Fruit fly (Drosophila melanogaster) whole organism, embryonic: ENCODE results near the gene CG9044.

ENCODE experiments used
- Aef1 ChIP-seq: fragments of 200-800 bp; sonication (Bioruptor generic); IDR thresholded peaks from 3 replicates; pipeline ENCODE4 v1.3.6; 2022; ENCODE audit warnings: missing biosample characterization, missing genetic modification characterization
- CG10147 ChIP-seq: fragments of 200-800 bp; sonication (Bioruptor generic); optimal IDR thresholded peaks from 2 replicates; lab custom pipeline; 2019; ENCODE audit warnings: missing biosample characterization, mild to moderate bottlenecking, missing genetic modification characterization, moderate library complexity
- CG12155 ChIP-seq: fragments of 200-800 bp; sonication (Bioruptor generic); optimal IDR thresholded peaks from 3 replicates; lab custom pipeline; 2016; ENCODE audit warnings: missing biosample characterization, missing genetic modification characterization
- CG12769 ChIP-seq: fragments of 200-800 bp; sonication (Bioruptor generic); optimal IDR thresholded peaks from 2 replicates; lab custom pipeline; 2019; ENCODE audit warnings: missing biosample characterization, mild to moderate bottlenecking, missing genetic modification characterization, moderate library complexity
- CG14441 ChIP-seq: fragments of 200-800 bp; sonication (Bioruptor generic); IDR thresholded peaks from 2 replicates; pipeline ENCODE4 v1.3.6; 2022; ENCODE audit warnings: missing biosample characterization, missing genetic modification characterization
- CG1832 ChIP-seq: fragments of 200-800 bp; sonication (Bioruptor generic); optimal IDR thresholded peaks from 2 replicates; lab custom pipeline; 2017; ENCODE audit warnings: missing biosample characterization, mild to moderate bottlenecking, missing genetic modification characterization, inconsistent platforms
- CG2889 ChIP-seq: fragments of 200-800 bp; sonication (Bioruptor generic); IDR thresholded peaks from 3 replicates; pipeline ENCODE4 v1.3.6; 2022; ENCODE audit warnings: missing biosample characterization, missing genetic modification characterization
- CG34376 ChIP-seq: fragments of 200-800 bp; sonication (Bioruptor generic); optimal IDR thresholded peaks from 2 replicates; lab custom pipeline; 2018; ENCODE audit warnings: missing biosample characterization, mild to moderate bottlenecking, missing genetic modification characterization
- CG4707 ChIP-seq: fragments of 200-800 bp; sonication (Bioruptor generic); optimal IDR thresholded peaks from 2 replicates; lab custom pipeline; 2018; ENCODE audit warnings: missing biosample characterization, mild to moderate bottlenecking, missing genetic modification characterization, moderate library complexity
- CG6254 ChIP-seq: fragments of 200-800 bp; sonication (Bioruptor generic); optimal IDR thresholded peaks from 3 replicates; lab custom pipeline; 2017; ENCODE audit warnings: mild to moderate bottlenecking, missing biosample characterization, missing genetic modification reagents, missing genetic modification characterization
- CG6791 ChIP-seq: fragments of 200-800 bp; sonication (Bioruptor generic); IDR thresholded peaks from 3 replicates; pipeline ENCODE4 v1.3.6; 2022; ENCODE audit warnings: missing biosample characterization, missing genetic modification characterization; ENCODE audit not compliant: partially characterized antibody
- CG7786 ChIP-seq: fragments of 200-800 bp; sonication (Bioruptor generic); optimal IDR thresholded peaks from 2 replicates; lab custom pipeline; 2016; ENCODE audit warnings: missing biosample characterization, missing genetic modification characterization
- CG8281 ChIP-seq: fragments of 200-800 bp; sonication (Bioruptor generic); optimal IDR thresholded peaks from 2 replicates; lab custom pipeline; 2018; ENCODE audit warnings: missing biosample characterization, mild to moderate bottlenecking, missing genetic modification characterization, moderate library complexity
- CG8478 ChIP-seq: fragments of >200 bp; optimal IDR thresholded peaks from 2 replicates; lab custom pipeline; 2018
- CG8765 ChIP-seq: fragments of 200-800 bp; sonication (Bioruptor generic); IDR thresholded peaks from 2 replicates; pipeline ENCODE4 v1.3.6; 2022; ENCODE audit warnings: missing biosample characterization, missing genetic modification characterization
- CoRest ChIP-seq: fragments of 200-800 bp; sonication (Bioruptor generic); optimal IDR thresholded peaks from 3 replicates; lab custom pipeline; 2018; ENCODE audit warnings: missing biosample characterization, mild to moderate bottlenecking, missing genetic modification characterization, moderate library complexity
- D19A ChIP-seq: fragments of 200-800 bp; optimal IDR thresholded peaks from 3 replicates; lab custom pipeline; 2019; ENCODE audit warnings: missing biosample characterization, mild to moderate bottlenecking, missing genetic modification characterization, moderate library complexity
- Eip74EF ChIP-seq, 2 experiments: fragments of 200-800 bp in 1 of 2; fragments of >200 bp in 1 of 2; sonication (Bioruptor generic) in 1 of 2; optimal IDR thresholded peaks; 2 replicates each; lab custom pipeline; 2017 to 2019; ENCODE audit warnings: missing biosample characterization in 2 of 2, missing genetic modification characterization in 2 of 2, mild to moderate bottlenecking in 1 of 2, moderate library complexity in 1 of 2
- Ets65A ChIP-seq: fragments of 200-800 bp; sonication (Bioruptor generic); peaks from one replicate; lab custom pipeline; 2016; ENCODE audit warnings: missing biosample characterization, missing genetic modification characterization
- H15 ChIP-seq: fragments of 200-800 bp; sonication (Bioruptor generic); IDR thresholded peaks from 3 replicates; pipeline ENCODE4 v1.3.6; 2022; ENCODE audit warnings: missing biosample characterization, missing genetic modification characterization
- HHEX ChIP-seq: fragments of 200-800 bp; sonication (Bioruptor generic); optimal IDR thresholded peaks from 3 replicates; lab custom pipeline; 2017; ENCODE audit warnings: missing biosample characterization, mild to moderate bottlenecking, missing genetic modification characterization, missing genetic modification reagents
- HLHmδ ChIP-seq: fragments of 200-800 bp; sonication (Bioruptor generic); optimal IDR thresholded peaks from 2 replicates; lab custom pipeline; 2018; ENCODE audit warnings: missing biosample characterization, mild to moderate bottlenecking, missing genetic modification characterization, moderate library complexity
- Hey ChIP-seq: fragments of 200-800 bp; sonication (Bioruptor generic); optimal IDR thresholded peaks from 3 replicates; lab custom pipeline; 2018; ENCODE audit warnings: missing biosample characterization, mild to moderate bottlenecking, missing genetic modification characterization
- Hr78 ChIP-seq, 2 experiments: fragments of 200-800 bp in 1 of 2; fragments of >200 bp in 1 of 2; sonication (Bioruptor generic) in 1 of 2; optimal IDR thresholded peaks; 2 replicates each; lab custom pipeline; 2017 to 2019; ENCODE audit warnings: missing biosample characterization in 2 of 2, missing genetic modification characterization in 2 of 2, mild to moderate bottlenecking in 1 of 2, moderate library complexity in 1 of 2
- Jarid2 ChIP-seq: fragments of 200-800 bp; sonication (Bioruptor generic); optimal IDR thresholded peaks from 3 replicates; lab custom pipeline; 2017; ENCODE audit warnings: mild to moderate bottlenecking, missing biosample characterization, missing genetic modification reagents, missing genetic modification characterization
- Med ChIP-seq: fragments of 200-800 bp; sonication (Bioruptor generic); peaks from one replicate; lab custom pipeline; 2016; ENCODE audit warnings: missing biosample characterization, missing genetic modification characterization, mild to moderate bottlenecking, inconsistent platforms, moderate library complexity
- Mrtf ChIP-seq: fragments of 200-800 bp; sonication (Bioruptor generic); IDR thresholded peaks from 3 replicates; pipeline ENCODE4 v1.3.6; 2022; ENCODE audit warnings: missing biosample characterization, missing genetic modification characterization
- Myb ChIP-seq: fragments of 200-800 bp; sonication (Bioruptor generic); optimal IDR thresholded peaks from 2 replicates; lab custom pipeline; 2016; ENCODE audit warnings: missing biosample characterization, missing genetic modification characterization
- Spps ChIP-seq: fragments of 200-800 bp; sonication (Bioruptor generic); optimal IDR thresholded peaks from 2 replicates; lab custom pipeline; 2018; ENCODE audit warnings: missing biosample characterization, mild to moderate bottlenecking, missing genetic modification characterization
- cato ChIP-seq: fragments of 200-800 bp; sonication (Bioruptor generic); optimal IDR thresholded peaks from 2 replicates; lab custom pipeline; 2016; ENCODE audit warnings: missing biosample characterization, missing genetic modification characterization, borderline replicate concordance
- da ChIP-seq: fragments of 200-800 bp; sonication (Bioruptor generic); optimal IDR thresholded peaks from 2 replicates; lab custom pipeline; 2016; ENCODE audit warnings: missing biosample characterization, missing genetic modification characterization
- dysf ChIP-seq: fragments of 200-800 bp; sonication (Bioruptor generic); IDR thresholded peaks from 3 replicates; pipeline ENCODE4 v1.3.6; 2022; ENCODE audit warnings: missing biosample characterization, missing genetic modification characterization
- emc ChIP-seq: fragments of 200-800 bp; sonication (Bioruptor generic); optimal IDR thresholded peaks from 2 replicates; lab custom pipeline; 2016; ENCODE audit warnings: missing biosample characterization, missing genetic modification characterization
- exex ChIP-seq: fragments of 200-800 bp; sonication (Bioruptor generic); optimal IDR thresholded peaks from 4 replicates; lab custom pipeline; 2018; ENCODE audit warnings: missing biosample characterization, mild to moderate bottlenecking, missing genetic modification characterization, moderate library complexity
- fd96Cb ChIP-seq: fragments of 200-800 bp; sonication (Bioruptor generic); optimal IDR thresholded peaks from 2 replicates; lab custom pipeline; 2018; ENCODE audit warnings: missing biosample characterization, mild to moderate bottlenecking, missing genetic modification characterization, moderate library complexity
- ftz-f1 ChIP-seq: fragments of 200-800 bp; sonication (Bioruptor generic); optimal IDR thresholded peaks from 2 replicates; lab custom pipeline; 2016; ENCODE audit warnings: missing biosample characterization, missing genetic modification characterization
- grn ChIP-seq: fragments of 200-800 bp; sonication (Bioruptor generic); optimal IDR thresholded peaks from 3 replicates; lab custom pipeline; 2017; ENCODE audit warnings: missing biosample characterization, missing genetic modification characterization
- hth ChIP-seq: fragments of >200 bp; optimal IDR thresholded peaks from 2 replicates; lab custom pipeline; 2017; ENCODE audit warnings: inconsistent platforms
- ken ChIP-seq: fragments of 200-800 bp; sonication (Bioruptor generic); IDR thresholded peaks from 3 replicates; pipeline ENCODE4 v1.3.6; 2022; ENCODE audit warnings: missing biosample characterization, missing genetic modification characterization
- mam ChIP-seq: fragments of 200-800 bp; sonication (Bioruptor generic); optimal IDR thresholded peaks from 3 replicates; lab custom pipeline; 2016; ENCODE audit warnings: missing biosample characterization, missing genetic modification characterization
- mirr ChIP-seq: fragments of 200-800 bp; sonication (Bioruptor generic); optimal IDR thresholded peaks from 3 replicates; lab custom pipeline; 2018; ENCODE audit warnings: missing biosample characterization, mild to moderate bottlenecking, missing genetic modification characterization
- nau ChIP-seq: fragments of 200-800 bp; sonication (Bioruptor generic); optimal IDR thresholded peaks from 3 replicates; lab custom pipeline; 2017; ENCODE audit warnings: missing biosample characterization, mild to moderate bottlenecking, missing genetic modification characterization, missing genetic modification reagents
- pzg ChIP-seq: fragments of 200-800 bp; sonication (Bioruptor generic); optimal IDR thresholded peaks from 3 replicates; lab custom pipeline; 2018; ENCODE audit warnings: missing biosample characterization, mild to moderate bottlenecking, missing genetic modification characterization, moderate library complexity
- sens ChIP-seq: fragments of 200-800 bp; sonication (Bioruptor generic); peaks from one replicate; lab custom pipeline; 2016; ENCODE audit warnings: missing biosample characterization, missing genetic modification characterization
- sug ChIP-seq: fragments of 200-800 bp; optimal IDR thresholded peaks from 2 replicates; lab custom pipeline; 2019; ENCODE audit warnings: missing biosample characterization, mild to moderate bottlenecking, missing genetic modification characterization, moderate library complexity
- tap ChIP-seq: fragments of 200-800 bp; optimal IDR thresholded peaks from 3 replicates; lab custom pipeline; 2019; ENCODE audit warnings: missing biosample characterization, mild to moderate bottlenecking, missing genetic modification characterization, moderate library complexity
- tgo ChIP-seq: fragments of 200-800 bp; sonication (Bioruptor generic); IDR thresholded peaks from 3 replicates; pipeline ENCODE4 v1.3.6; 2022; ENCODE audit warnings: missing biosample characterization, missing genetic modification characterization
- wdn ChIP-seq: fragments of 200-800 bp; sonication (Bioruptor generic); IDR thresholded peaks from 2 replicates; pipeline ENCODE4 v1.3.6; 2022; ENCODE audit warnings: missing biosample characterization, missing genetic modification characterization
- zen2 ChIP-seq: fragments of 200-800 bp; sonication (Bioruptor generic); IDR thresholded peaks from 3 replicates; pipeline ENCODE4 v1.3.6; 2022; ENCODE audit warnings: missing biosample characterization, missing genetic modification characterization; ENCODE audit not compliant: partially characterized antibody

CG9044 gene

DNA sequence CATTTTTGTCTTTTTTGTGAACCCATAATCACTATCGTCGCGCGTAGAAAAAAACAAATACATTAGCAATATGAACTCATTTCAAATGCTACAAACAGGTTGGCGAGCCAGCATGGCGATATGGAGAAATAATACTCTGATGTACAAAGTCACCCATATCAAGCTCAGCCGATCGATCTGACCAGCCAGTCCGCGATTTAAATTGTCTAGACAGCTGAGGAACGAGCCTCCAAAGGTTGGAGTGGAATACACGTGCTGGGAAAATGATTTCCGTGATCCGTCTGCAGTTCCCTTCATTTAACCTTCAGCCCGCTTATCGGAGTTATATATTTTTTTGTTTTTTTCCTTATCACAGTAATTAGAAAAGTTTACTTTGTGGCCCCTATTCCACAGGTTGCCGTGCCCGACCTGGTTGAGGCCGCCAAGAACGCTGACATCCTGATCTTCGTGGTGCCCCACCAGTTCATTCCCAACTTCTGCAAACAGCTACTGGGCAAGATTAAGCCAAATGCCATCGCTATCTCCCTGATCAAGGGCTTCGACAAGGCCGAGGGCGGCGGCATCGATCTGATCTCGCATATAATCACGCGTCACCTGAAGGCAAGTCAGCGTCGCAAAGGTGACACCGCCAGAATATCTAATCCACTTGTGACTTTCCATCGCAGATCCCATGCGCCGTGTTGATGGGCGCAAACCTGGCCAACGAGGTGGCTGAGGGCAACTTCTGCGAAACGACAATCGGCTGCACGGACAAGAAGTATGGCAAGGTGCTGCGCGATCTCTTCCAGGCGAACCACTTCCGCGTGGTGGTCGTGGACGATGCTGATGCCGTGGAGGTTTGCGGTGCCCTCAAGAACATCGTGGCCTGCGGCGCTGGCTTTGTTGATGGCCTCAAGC lies 3.4 kb upstream of the CG9044 start (continued):
- TF ChIP-seq mam: no peak
- no peak for TF ChIP-seq Spps (tag; lab: Kevin White, UChicago)
- TF ChIP-seq Hey: no peak
- no peak for TF ChIP-seq cato (GFP tag; lab: Kevin White, UChicago)
- TF ChIP-seq Ets65A: peak; percentile 45
- TF ChIP-seq sug: peak; percentile 73
- TF ChIP-seq Eip74EF (GFP tag; optimal IDR thresholded peaks at IDR 0.05; lab: Kevin White, UChicago): peak; percentile 61 to 85
- TF ChIP-seq CG6791 (GFP tag; lab: Robert Waterston, UW): 0 out of 3 replicates have a peak, but pooled peaks have one; percentile 10
- TF ChIP-seq HLHmδ (GFP tag; lab: Kevin White, UChicago): no peak
- TF ChIP-seq Aef1: no peak
- TF ChIP-seq sens (GFP tag; lab: Kevin White, UChicago): peak; percentile 8
- TF ChIP-seq CG8478 (lab: Kevin White, UChicago): peak; percentile 43
- no peak for TF ChIP-seq da (GFP tag; lab: Kevin White, UChicago)
- no peak for TF ChIP-seq CG2889
- TF ChIP-seq exex: peak; percentile 84
- TF ChIP-seq pzg (GFP tag; lab: Kevin White, UChicago): no peak
- no peak for TF ChIP-seq CoRest (tag; lab: Kevin White, UChicago)
- no peak for TF ChIP-seq Jarid2 (GFP tag; lab: Kevin White, UChicago)
- TF ChIP-seq tap (tag; lab: Kevin White, UChicago): no peak
- no peak for TF ChIP-seq wdn
- no peak for TF ChIP-seq CG8765 (GFP tag; lab: Robert Waterston, UW)
- 0 out of 3 replicates have a peak, but pooled peaks have one; percentile 4 for TF ChIP-seq ken (GFP tag; lab: Robert Waterston, UW)
- no peak for TF ChIP-seq nau
- TF ChIP-seq CG12155 (GFP tag; lab: Kevin White, UChicago): no peak
- no peak for TF ChIP-seq CG10147 (GFP tag; lab: Kevin White, UChicago)
- no peak for TF ChIP-seq CG8281
- TF ChIP-seq Myb (GFP tag; lab: Kevin White, UChicago): no peak
- no peak for TF ChIP-seq HHEX (GFP tag; lab: Kevin White, UChicago)
- peak; percentile 88 for TF ChIP-seq grn (GFP tag; lab: Kevin White, UChicago)
- TF ChIP-seq CG34376: peak; percentile 46
- TF ChIP-seq Hr78 (GFP tag; optimal IDR thresholded peaks at IDR 0.05; lab: Kevin White, UChicago): peak in 1 of 2 experiments; percentile 3
- no peak for TF ChIP-seq CG4707
- no peak for TF ChIP-seq CG6254 (GFP tag; lab: Kevin White, UChicago)
- TF ChIP-seq ftz-f1 (GFP tag; lab: Kevin White, UChicago): peak; percentile 81
- peak; percentile 20 for TF ChIP-seq emc (GFP tag; lab: Kevin White, UChicago)
- TF ChIP-seq tgo (GFP tag; lab: Robert Waterston, UW): 0 out of 3 replicates have a peak, but pooled peaks have one; percentile 18
- TF ChIP-seq Med: peak; percentile 84
- TF ChIP-seq CG1832 (GFP tag; lab: Kevin White, UChicago): peak; percentile 39
- TF ChIP-seq CG14441 (GFP tag; lab: Robert Waterston, UW): no peak
- peak; percentile 81 for TF ChIP-seq CG12769 (tag; lab: Kevin White, UChicago)
- TF ChIP-seq D19A (tag; lab: Kevin White, UChicago): no peak
- no peak for TF ChIP-seq zen2 (GFP tag; lab: Robert Waterston, UW)
- peak; percentile 44 for TF ChIP-seq mirr (GFP tag; lab: Kevin White, UChicago)
- TF ChIP-seq hth: no peak
- TF ChIP-seq dysf (GFP tag; lab: Robert Waterston, UW): 0 out of 3 replicates have a peak, but pooled peaks have one; percentile 54
- TF ChIP-seq Mrtf (GFP tag; lab: Robert Waterston, UW): no peak
- no peak for TF ChIP-seq CG7786 (GFP tag; lab: Kevin White, UChicago)
- no peak for TF ChIP-seq H15
- no peak for TF ChIP-seq fd96Cb
